Worm (Caenorhabditis elegans) whole organism, L1 larva: ENCODE results near the gene tbg-1.

ENCODE experiments used
- aly-2 ChIP-seq: fragments of 150-350 bp; optimal IDR thresholded peaks from 2 replicates; lab custom pipeline; 2014; ENCODE audit warnings: missing biosample characterization, missing genetic modification characterization
- dpl-1 ChIP-seq, 3 experiments: fragments of 150-350 bp in 2 of 3; sonication (generic microtip) in 1 of 3; optimal IDR thresholded peaks; 2 replicates each; lab custom pipeline; 2014 to 2017; ENCODE audit warnings: missing biosample characterization in 3 of 3, missing genetic modification characterization in 3 of 3, missing genetic modification reagents in 3 of 3
- irx-1 ChIP-seq: sonication (generic microtip); optimal IDR thresholded peaks from 2 replicates; lab custom pipeline; 2016; ENCODE audit warnings: missing genetic modification characterization, missing compliant biosample characterization
- mdl-1 ChIP-seq, 2 experiments: fragments of 150-350 bp; optimal IDR thresholded peaks; 2 replicates each; lab custom pipeline; 2014 to 2017; ENCODE audit warnings: missing biosample characterization in 2 of 2, missing genetic modification characterization in 2 of 2, inconsistent platforms in 1 of 2
- nhr-71 ChIP-seq: sonication (generic microtip); optimal IDR thresholded peaks from 2 replicates; lab custom pipeline; 2016; ENCODE audit warnings: mild to moderate bottlenecking, missing genetic modification characterization, moderate library complexity, missing compliant biosample characterization
- nhr-77 ChIP-seq: fragments of 150-350 bp; optimal IDR thresholded peaks from 2 replicates; lab custom pipeline; 2014; ENCODE audit warnings: missing biosample characterization, missing genetic modification characterization
- skn-1 ChIP-seq: fragments of 150-350 bp; optimal IDR thresholded peaks from 2 replicates; lab custom pipeline; 2014; ENCODE audit warnings: missing biosample characterization, missing genetic modification characterization
- snpc-4 ChIP-seq: fragments of 150-350 bp; optimal IDR thresholded peaks from 2 replicates; lab custom pipeline; 2014; ENCODE audit warnings: missing biosample characterization, missing genetic modification characterization
- unc-62 ChIP-seq: fragments of 150-350 bp; optimal IDR thresholded peaks from 2 replicates; lab custom pipeline; 2014; ENCODE audit warnings: missing biosample characterization, missing genetic modification reagents, missing genetic modification characterization
- ztf-4 ChIP-seq: fragments of 150-350 bp; optimal IDR thresholded peaks from 2 replicates; lab custom pipeline; 2014; ENCODE audit warnings: missing biosample characterization, missing genetic modification characterization

DNA sequence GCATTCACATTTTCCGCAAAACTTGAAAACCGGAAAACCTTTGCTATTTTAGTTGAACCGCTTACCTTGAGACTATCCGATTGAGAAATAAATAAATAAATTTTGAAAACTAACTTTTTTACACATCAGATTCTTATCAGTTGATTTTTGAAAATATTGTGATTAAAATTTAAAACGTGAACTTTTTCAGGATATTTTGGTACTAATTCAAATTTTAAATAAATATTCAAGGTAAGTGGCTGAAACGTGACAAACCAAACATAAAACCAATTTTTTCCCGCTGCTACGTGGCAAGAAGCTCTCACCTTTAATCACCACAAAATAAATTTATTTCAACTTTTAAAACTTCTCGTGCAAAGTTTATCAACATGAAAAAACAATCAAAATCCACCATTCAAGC, 22.9 kb upstream of the tbg-1 start, which contains the start of gene C15H7.3:
- no peak for TF ChIP-seq snpc-4 (tag; lab: Kevin White, UChicago)
- no peak for TF ChIP-seq ztf-4 (tag; lab: Kevin White, UChicago)
- no peak for TF ChIP-seq unc-62 (GFP tag; lab: Kevin White, UChicago)
- no peak for TF ChIP-seq dpl-1 (GFP tag; optimal IDR thresholded peaks at IDR 0.05; lab: Kevin White, UChicago)
- no peak for TF ChIP-seq skn-1
- no peak for TF ChIP-seq irx-1
- TF ChIP-seq aly-2 = no peak
- no peak for TF ChIP-seq mdl-1 (tag; optimal IDR thresholded peaks at IDR 0.05; lab: Kevin White, UChicago)
- no peak for TF ChIP-seq nhr-77 (tag; lab: Kevin White, UChicago)
- TF ChIP-seq nhr-71 = no peak
